Fruit fly (Drosophila melanogaster) whole organism, prepupa: ENCODE measurements around the gene slow.

Experiments
- CG10669 ChIP-seq: fragments of 200-800 bp; sonication (Bioruptor generic); optimal IDR thresholded peaks from 3 replicates; lab custom pipeline; 2018; ENCODE audit warnings: missing biosample characterization, mild to moderate bottlenecking, missing genetic modification characterization, moderate library complexity
- CG11294 ChIP-seq: fragments of 200-800 bp; sonication (Bioruptor generic); IDR thresholded peaks from 2 replicates; pipeline ENCODE4 v1.3.6; 2022; ENCODE audit warnings: missing biosample characterization, missing genetic modification characterization
- CG31627 ChIP-seq: fragments of 200-800 bp; sonication (Bioruptor generic); optimal IDR thresholded peaks from 3 replicates; lab custom pipeline; 2016; ENCODE audit warnings: missing biosample characterization, missing genetic modification characterization
- CG6854 ChIP-seq: fragments of 200-800 bp; sonication (Bioruptor generic); optimal IDR thresholded peaks from 2 replicates; lab custom pipeline; 2017; ENCODE audit warnings: missing biosample characterization, mild to moderate bottlenecking, missing genetic modification characterization
- Eip93F ChIP-seq: fragments of 200-800 bp; sonication (Bioruptor generic); optimal IDR thresholded peaks from 2 replicates; lab custom pipeline; 2016; ENCODE audit warnings: missing biosample characterization, mild to moderate bottlenecking, missing genetic modification characterization
- Hr38 ChIP-seq: sonication (Bioruptor generic); optimal IDR thresholded peaks from 2 replicates; lab custom pipeline; 2016; ENCODE audit warnings: missing biosample characterization, missing genetic modification characterization
- Lpt ChIP-seq: fragments of 200-800 bp; sonication (Bioruptor generic); optimal IDR thresholded peaks from 3 replicates; lab custom pipeline; 2016; ENCODE audit warnings: missing biosample characterization, missing genetic modification characterization
- esn ChIP-seq: fragments of 200-800 bp; sonication (Bioruptor generic); optimal IDR thresholded peaks from 2 replicates; lab custom pipeline; 2016; ENCODE audit warnings: missing biosample characterization, mild to moderate bottlenecking, missing genetic modification characterization, moderate library complexity

DNA sequence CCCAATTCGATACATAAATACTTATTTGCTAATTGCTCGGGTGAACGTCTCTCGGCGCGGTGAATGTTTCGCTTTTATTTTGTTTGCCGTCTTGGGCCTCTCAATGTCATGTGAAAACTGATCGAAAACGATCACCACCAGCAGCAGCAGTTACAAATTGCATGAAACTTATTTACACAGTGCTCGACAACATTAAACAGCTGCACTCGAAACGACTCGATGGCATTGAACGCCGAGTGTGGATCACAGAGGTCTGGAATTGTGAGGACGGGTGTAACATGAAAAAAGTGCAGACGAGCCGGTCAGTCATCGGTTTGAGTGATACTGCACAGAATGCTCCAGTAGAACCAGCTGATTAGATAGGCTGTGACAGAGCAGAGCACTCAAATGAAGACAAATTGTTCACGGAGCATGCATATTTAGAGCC, 26.5 kb upstream of the slow start:
- TF ChIP-seq Eip93F (no peak), Hr38 (GFP tag; lab: Kevin White, UChicago) (no peak), CG6854 (GFP tag; lab: Kevin White, UChicago) (no peak), CG31627 (GFP tag; lab: Kevin White, UChicago) (no peak), CG11294 (GFP tag; lab: Robert Waterston, UW) (no peak), esn (GFP tag; lab: Kevin White, UChicago) (no peak), CG10669 (no peak), Lpt (GFP tag; lab: Kevin White, UChicago) (no peak)
